Fruit fly (Drosophila melanogaster): Measurements from ENCODE around the gene CG32512.
A peak's percentile ranks its signal among the peaks of the same experiment; 100 is the strongest.

The CG32512 gene

dm6 chrX:21067474-21067873 is at the start of gene CG32512:
Gene CG32512 (minus strand): TSS chrX:21067540.
- TF ChIP-seq Pif1A (GFP tag; optimal IDR thresholded peaks at IDR 0.05) (no peak), CG12605 (GFP tag; IDR thresholded peaks at IDR 0.05) (no peak), fd96Ca (GFP tag; IDR thresholded peaks at IDR 0.05) (peak; percentile 34; the same call in 1 of the 3 replicates), CG34367 (tag; optimal IDR thresholded peaks at IDR 0.05) (no peak), CG8301 (tag; optimal IDR thresholded peaks at IDR 0.05) (no peak), CG13204 (GFP tag; optimal IDR thresholded peaks at IDR 0.05) (peak; percentile 43), EcR (GFP tag; optimal IDR thresholded peaks at IDR 0.05) (peak; percentile 15), Ets98B (GFP tag; IDR thresholded peaks at IDR 0.05) (peak; percentile 49), CG4496 (GFP tag; IDR thresholded peaks at IDR 0.05) (peak; percentile 37; the same call in 2 of the 3 replicates)

- TF ChIP-seq rn (GFP tag; IDR thresholded peaks at IDR 0.05) = no peak
These were observed 49.6 kb upstream of the CG32512 start, which contains the start of the genes unc and CG15445 for dm6 chrX:21116864-21117464. Gene unc (minus strand): TSS chrX:21116914. Gene CG15445 (plus strand): TSS chrX:21117159.

dm6 chrX:21106269-21106668 is 38.9 kb upstream of the CG32512 start, which contains the start of gene CG1503:
Gene CG1503 (minus strand): TSS chrX:21106369.
- TF ChIP-seq CG12605 (GFP tag; IDR thresholded peaks at IDR 0.05) = no peak

DNA sequence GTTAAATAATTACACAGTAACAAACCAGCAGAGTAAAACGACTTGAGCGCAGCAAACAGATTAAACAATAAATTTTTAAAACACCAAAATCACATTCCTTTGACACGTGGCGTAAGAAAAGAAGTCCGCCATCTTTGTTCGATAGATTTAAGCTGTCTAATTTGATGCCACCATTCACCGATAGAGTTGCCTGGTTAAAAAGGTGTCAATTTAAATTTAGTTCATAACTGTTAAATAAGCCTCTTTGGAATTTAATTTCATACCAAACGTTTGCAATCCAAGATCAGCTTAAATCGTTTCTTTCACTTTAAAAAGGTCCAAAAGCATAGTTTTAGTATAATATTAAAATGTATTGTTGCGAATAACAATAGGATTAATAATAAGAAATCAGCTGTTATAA is 34.8 kb upstream of the CG32512 start, which contains the start of gene CG15446:
TSS of gene CG15446 (minus strand) at position 101 of the 400 bp plus-strand sequence.
- TF ChIP-seq CG13204 (GFP tag; optimal IDR thresholded peaks at IDR 0.05) = no peak
- TF ChIP-seq Ets98B (GFP tag; IDR thresholded peaks at IDR 0.05) = no peak
- TF ChIP-seq Pif1A (GFP tag; optimal IDR thresholded peaks at IDR 0.05) = no peak
- no peak for TF ChIP-seq CG4496 (GFP tag; IDR thresholded peaks at IDR 0.05)
- no peak for TF ChIP-seq Pif1B (GFP tag; optimal IDR thresholded peaks at IDR 0.05)

DNA sequence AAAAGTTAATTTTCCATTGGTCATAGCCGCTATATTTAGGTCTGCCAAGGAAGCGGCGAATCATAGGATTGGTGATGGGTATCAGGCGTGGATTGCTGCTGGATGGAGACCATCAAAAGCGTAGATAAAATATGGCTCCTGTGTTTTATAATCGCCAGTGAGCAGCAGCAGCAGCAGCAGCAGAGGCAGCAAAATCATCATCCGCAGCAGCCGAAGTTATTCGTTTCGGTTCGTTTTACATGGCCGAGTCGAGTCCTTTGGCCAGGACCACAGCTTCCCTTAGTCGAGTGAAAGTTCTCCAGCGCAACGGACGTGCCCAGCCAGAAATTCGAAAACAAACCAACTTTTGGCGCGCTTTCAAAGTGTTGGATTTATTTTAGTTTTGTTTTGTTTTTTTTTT is 26.2 kb upstream of the CG32512 start, which contains the start of gene stg1:
TSS of gene stg1 (plus strand) at position 301 of the 400 bp plus-strand sequence.
- TF ChIP-seq Pif1B (GFP tag; optimal IDR thresholded peaks at IDR 0.05) (no peak), CG9948 (tag; optimal IDR thresholded peaks at IDR 0.05) (no peak), Snoo (tag; optimal IDR thresholded peaks at IDR 0.05) (no peak), fd96Ca (GFP tag; IDR thresholded peaks at IDR 0.05) (no peak), CG4496 (GFP tag; IDR thresholded peaks at IDR 0.05) (no peak), rn (GFP tag; IDR thresholded peaks at IDR 0.05) (no peak), Pif1A (GFP tag; optimal IDR thresholded peaks at IDR 0.05) (no peak), CG12605 (GFP tag; IDR thresholded peaks at IDR 0.05) (no peak)

DNA sequence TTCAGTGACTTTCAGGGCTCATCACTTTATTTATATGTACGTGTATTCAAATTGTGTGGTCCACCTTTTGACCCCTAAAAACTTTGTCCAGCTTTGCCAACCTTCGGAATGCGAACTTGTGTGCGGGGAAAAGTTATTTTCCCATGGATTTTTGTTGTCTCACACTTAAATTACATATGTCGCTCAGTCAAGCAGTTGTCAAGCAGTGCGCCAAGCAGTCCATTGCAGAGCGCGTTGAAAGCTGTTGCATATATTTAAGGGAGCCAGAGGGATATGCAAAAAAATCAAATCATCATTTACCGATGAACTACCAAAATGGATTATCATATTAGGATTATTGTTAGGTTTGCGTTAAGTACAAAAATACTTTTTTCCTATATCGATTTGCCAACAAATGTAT is 15.9 kb upstream of the CG32512 start:
- peak; percentile 50; the same call in 1 of the 3 replicates for TF ChIP-seq CG4496 (GFP tag; IDR thresholded peaks at IDR 0.05)
- TF ChIP-seq EcR (GFP tag; optimal IDR thresholded peaks at IDR 0.05) = no peak

dm6 chrX:21080335-21080734 is 13.0 kb upstream of the CG32512 start:
- TF ChIP-seq D1 (tag; optimal IDR thresholded peaks at IDR 0.05) (no peak), gl (tag; optimal IDR thresholded peaks at IDR 0.05) (no peak), Ets98B (GFP tag; IDR thresholded peaks at IDR 0.05) (no peak), Snoo (tag; optimal IDR thresholded peaks at IDR 0.05) (no peak), fd96Ca (GFP tag; IDR thresholded peaks at IDR 0.05) (no peak), CG8159 (tag; optimal IDR thresholded peaks at IDR 0.05) (no peak), CG17806 (tag; optimal IDR thresholded peaks at IDR 0.05) (no peak)

DNA sequence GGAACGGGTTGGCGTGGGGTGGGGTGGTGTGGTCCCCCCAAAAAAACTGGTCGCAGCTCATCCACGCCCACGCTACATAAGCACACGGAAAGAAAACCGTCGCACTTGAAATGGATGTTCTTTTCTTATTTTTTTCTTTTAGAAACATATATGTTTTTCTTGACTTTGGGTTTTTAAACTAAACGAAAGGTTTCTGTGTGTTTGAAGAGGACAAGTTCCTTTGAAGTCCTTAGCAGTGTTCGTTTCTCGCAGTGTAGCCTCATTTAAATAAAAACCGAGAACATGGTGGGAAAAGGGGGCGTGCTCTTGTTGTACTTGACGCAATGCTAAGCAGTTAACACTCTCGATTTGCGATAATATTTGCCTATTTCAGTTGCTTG is 7.0 kb upstream of the CG32512 start:
- TF ChIP-seq Pif1A (GFP tag; optimal IDR thresholded peaks at IDR 0.05) (peak; percentile 70), fd96Ca (GFP tag; IDR thresholded peaks at IDR 0.05) (peak; percentile 87), D1 (tag; optimal IDR thresholded peaks at IDR 0.05) (no peak), CG13204 (GFP tag; optimal IDR thresholded peaks at IDR 0.05) (no peak), CG17806 (tag; optimal IDR thresholded peaks at IDR 0.05) (peak; percentile 61), rn (GFP tag; IDR thresholded peaks at IDR 0.05) (no peak), CG15710 (tag; optimal IDR thresholded peaks at IDR 0.05) (peak; percentile 39), CG8159 (tag; optimal IDR thresholded peaks at IDR 0.05) (peak; percentile 48), CG12605 (GFP tag; IDR thresholded peaks at IDR 0.05) (peak; percentile 59), CG14655 (GFP tag; optimal IDR thresholded peaks at IDR 0.05) (peak; percentile 75), CG34367 (tag; optimal IDR thresholded peaks at IDR 0.05) (peak; percentile 10), EcR (GFP tag; optimal IDR thresholded peaks at IDR 0.05) (no peak), CG10348 (GFP tag; IDR thresholded peaks at IDR 0.05) (no peak), Ets98B (GFP tag; IDR thresholded peaks at IDR 0.05) (peak; percentile 77), Pif1B (GFP tag; optimal IDR thresholded peaks at IDR 0.05) (peak; percentile 54), CG4496 (GFP tag; IDR thresholded peaks at IDR 0.05) (peak; percentile 89), Snoo (tag; optimal IDR thresholded peaks at IDR 0.05) (peak; percentile 37), gl (tag; optimal IDR thresholded peaks at IDR 0.05) (no peak), CG8301 (tag; optimal IDR thresholded peaks at IDR 0.05) (peak; percentile 69), CG32121 (GFP tag; IDR thresholded peaks at IDR 0.05) (peak; percentile 76), CG9948 (tag; optimal IDR thresholded peaks at IDR 0.05) (peak; percentile 57)
